Fruit fly (Drosophila melanogaster): ENCODE data around the gene Pyroxd1.

Gene Pyroxd1

dm6 chr2L:20097105-20097631, 5.9 kb downstream of the Pyroxd1 start, which contains the start of the genes mRpS18B and Kua (continued):
- TF ChIP-seq ham (GFP tag; IDR thresholded peaks at IDR 0.05) (no peak), CG6765 (GFP tag; optimal IDR thresholded peaks at IDR 0.05) (no peak), otp (GFP tag; IDR thresholded peaks at IDR 0.05) (peak; percentile 40; the same call in 1 of the 3 replicates), CG17385 (GFP tag; optimal IDR thresholded peaks at IDR 0.05) (peak; percentile 38), Dip3 (GFP tag; optimal IDR thresholded peaks at IDR 0.05) (no peak), Hr3 (GFP tag; optimal IDR thresholded peaks at IDR 0.05) (peak; percentile 55), CG12155 (GFP tag; optimal IDR thresholded peaks at IDR 0.05) (peak; percentile 31), nau (GFP tag; optimal IDR thresholded peaks at IDR 0.05) (no peak), lilli (GFP tag; optimal IDR thresholded peaks at IDR 0.05) (peak; percentile 47), Oaz (GFP tag; IDR thresholded peaks at IDR 0.05) (no peak)

- TF ChIP-seq sim (GFP tag; IDR thresholded peaks at IDR 0.05) (no peak), stc (GFP tag; IDR thresholded peaks at IDR 0.05) (peak; percentile 17; the same call in 1 of the 2 replicates), hth (optimal IDR thresholded peaks at IDR 0.05) (no peak), Dref (GFP tag; IDR thresholded peaks at IDR 0.05) (0 out of 2 replicates have a peak, but pooled peaks have one; percentile 31), CG15073 (GFP tag; optimal IDR thresholded peaks at IDR 0.05) (no peak), cwo (GFP tag; optimal IDR thresholded peaks at IDR 0.05) (peak; percentile 54), dm (GFP tag; optimal IDR thresholded peaks at IDR 0.05) (peak; percentile 15), ac (GFP tag; optimal IDR thresholded peaks at IDR 0.05) (no peak), Dfd (GFP tag; optimal IDR thresholded peaks at IDR 0.05) (peak in 1 of 2 experiments; percentile 34), z (GFP tag; IDR thresholded peaks at IDR 0.05) (0 out of 3 replicates have a peak, but pooled peaks have one; percentile 40), CG7963 (GFP tag; IDR thresholded peaks at IDR 0.05; ENCODE audit: partially characterized antibody) (peak; percentile 31; the same call in 1 of the 3 replicates), ro (GFP tag; IDR thresholded peaks at IDR 0.05) (no peak), CG11398 (GFP tag; optimal IDR thresholded peaks at IDR 0.05) (no peak), CG10209 (GFP tag; optimal IDR thresholded peaks at IDR 0.05) (no peak), H2.0 (GFP tag; IDR thresholded peaks at IDR 0.05) (no peak), ato (GFP tag; IDR thresholded peaks at IDR 0.05; ENCODE audit: partially characterized antibody) (0 out of 2 replicates have a peak, but pooled peaks have one; percentile 6), gcm2 (GFP tag; optimal IDR thresholded peaks at IDR 0.05) (no peak), CG33557 (GFP tag; optimal IDR thresholded peaks at IDR 0.05) (no peak), CG11696 (GFP tag; IDR thresholded peaks at IDR 0.05) (0 out of 2 replicates have a peak, but pooled peaks have one; percentile 11), CG8290 (GFP tag; optimal IDR thresholded peaks at IDR 0.05) (no peak), CG8290 (tag; optimal IDR thresholded peaks at IDR 0.05) (peak in 1 of 2 experiments; percentile 42), kni (GFP tag; optimal IDR thresholded peaks at IDR 0.05) (peak; percentile 67), ab (GFP tag; optimal IDR thresholded peaks at IDR 0.05) (no peak), hb (GFP tag; IDR thresholded peaks at IDR 0.05; ENCODE audit: partially characterized antibody) (no peak), Fer3 (tag; optimal IDR thresholded peaks at IDR 0.05) (no peak), Hr39 (optimal IDR thresholded peaks at IDR 0.05) (peak; percentile 94), CG34224 (GFP tag; IDR thresholded peaks at IDR 0.05; ENCODE audit: partially characterized antibody) (peak; percentile 41; the same call in 1 of the 3 replicates), lov (optimal IDR thresholded peaks at IDR 0.05) (no peak), lov (GFP tag; IDR thresholded peaks at IDR 0.05) (no peak), tll (GFP tag; optimal IDR thresholded peaks at IDR 0.05) (no peak), CG4707 (GFP tag; optimal IDR thresholded peaks at IDR 0.05) (peak; percentile 87), CG2199 (GFP tag; IDR thresholded peaks at IDR 0.05) (peak; percentile 89), cg (GFP tag; optimal IDR thresholded peaks at IDR 0.05) (peak; percentile 92), crol (GFP tag; IDR thresholded peaks at IDR 0.05) (0 out of 2 replicates have a peak, but pooled peaks have one; percentile 28), TFAM (GFP tag; optimal IDR thresholded peaks at IDR 0.05) (no peak), CG9876 (GFP tag; optimal IDR thresholded peaks at IDR 0.05) (no peak), HLH4C (GFP tag; IDR thresholded peaks at IDR 0.05; ENCODE audit: partially characterized antibody) (no peak), CG31388 (GFP tag; optimal IDR thresholded peaks at IDR 0.05) (no peak), tna (GFP tag; IDR thresholded peaks at IDR 0.05; ENCODE audit: partially characterized antibody) (peak; percentile 12; the same call in 1 of the 2 replicates), Deaf1 (tag; optimal IDR thresholded peaks at IDR 0.05) (peak; percentile 63)
Observed at dm6 chr2L:20097773-20098172, 6.5 kb downstream of the Pyroxd1 start.
